Worm (Caenorhabditis elegans) whole organism, L4 larva: ENCODE measurements around the gene F53C11.1.

Experiments
- D1046.2 ChIP-seq: fragments of 200-800 bp; sonication (Bioruptor generic); IDR thresholded peaks from 2 replicates; pipeline ENCODE4 v1.3.6; 2022; ENCODE audit warnings: missing genetic modification characterization, missing compliant biosample characterization
- F44E2.7 ChIP-seq: fragments of 200-800 bp; sonication (Bioruptor generic); IDR thresholded peaks from 2 replicates; pipeline ENCODE4 v2.1.2; 2022; ENCODE audit warnings: missing genetic modification characterization, missing compliant biosample characterization
- T26A8.4 ChIP-seq: fragments of 200-800 bp; sonication (Bioruptor generic); IDR thresholded peaks from 2 replicates; pipeline ENCODE4 v1.3.6; 2022; ENCODE audit warnings: missing genetic modification characterization, missing compliant biosample characterization
- Y48G9A.11 ChIP-seq: fragments of 200-800 bp; sonication (Bioruptor generic); IDR thresholded peaks from 2 replicates; pipeline ENCODE4 v1.3.6; 2022; ENCODE audit warnings: missing genetic modification reagents, missing genetic modification characterization, missing compliant biosample characterization
- aly-2 ChIP-seq: sonication (generic microtip); optimal IDR thresholded peaks from 2 replicates; lab custom pipeline; 2018; ENCODE audit warnings: missing biosample characterization, missing genetic modification characterization
- ama-1 ChIP-seq: fragments of 150-350 bp; optimal IDR thresholded peaks from 2 replicates; lab custom pipeline; 2014; ENCODE audit warnings: inconsistent platforms, mixed read lengths
- ceh-28 ChIP-seq: fragments of 150-350 bp; optimal IDR thresholded peaks from 2 replicates; lab custom pipeline; 2014; ENCODE audit warnings: missing biosample characterization, missing genetic modification reagents, missing genetic modification characterization
- ceh-32 ChIP-seq: sonication (generic microtip); optimal IDR thresholded peaks from 2 replicates; lab custom pipeline; 2016; ENCODE audit warnings: mild to moderate bottlenecking, missing genetic modification characterization, missing compliant biosample characterization; ENCODE audit not compliant: poor library complexity
- ceh-82 ChIP-seq: sonication (generic microtip); optimal IDR thresholded peaks from 2 replicates; lab custom pipeline; 2017; ENCODE audit warnings: missing biosample characterization, missing genetic modification characterization
- cey-2 ChIP-seq: sonication (generic microtip); optimal IDR thresholded peaks from 3 replicates; lab custom pipeline; 2017; ENCODE audit warnings: missing genetic modification characterization, mild to moderate bottlenecking, missing compliant biosample characterization, antibody characterized with exemption, borderline replicate concordance; ENCODE audit not compliant: insufficient read depth
- ctbp-1 ChIP-seq: fragments of 200-800 bp; sonication (Bioruptor generic); IDR thresholded peaks from 2 replicates; pipeline ENCODE4 v1.3.6; 2022; ENCODE audit warnings: missing genetic modification reagents, missing genetic modification characterization, missing compliant biosample characterization
- daf-16 ChIP-seq, 3 experiments: sonication (generic microtip); optimal IDR thresholded peaks; 2 replicates each; lab custom pipeline; 2016 to 2017; ENCODE audit warnings: missing genetic modification characterization in 3 of 3, missing genetic modification reagents in 3 of 3, mild to moderate bottlenecking in 2 of 3, missing compliant biosample characterization in 2 of 3, missing biosample characterization in 1 of 3, moderate library complexity in 1 of 3
- dmd-6 ChIP-seq: fragments of 200-800 bp; sonication (Bioruptor generic); IDR thresholded peaks from 2 replicates; pipeline ENCODE4 v1.3.6; 2022; ENCODE audit warnings: missing genetic modification reagents, missing genetic modification characterization, missing compliant biosample characterization
- dmd-9 ChIP-seq: fragments of 200-800 bp; sonication (Bioruptor generic); IDR thresholded peaks from 2 replicates; pipeline ENCODE4 v1.3.6; 2022; ENCODE audit warnings: missing genetic modification reagents, missing genetic modification characterization, missing compliant biosample characterization
- dve-1 ChIP-seq: sonication (generic microtip); optimal IDR thresholded peaks from 2 replicates; lab custom pipeline; 2017; ENCODE audit warnings: antibody characterized with exemption, mild to moderate bottlenecking, missing genetic modification characterization, missing compliant biosample characterization; ENCODE audit not compliant: insufficient read depth
- egl-43 ChIP-seq: fragments of 200-800 bp; sonication (Bioruptor generic); IDR thresholded peaks from 2 replicates; pipeline ENCODE4 v1.3.6; 2022; ENCODE audit warnings: missing genetic modification reagents, missing genetic modification characterization, missing compliant biosample characterization
- fos-1 ChIP-seq: fragments of 150-350 bp; optimal IDR thresholded peaks from 2 replicates; lab custom pipeline; 2014; ENCODE audit warnings: missing biosample characterization, missing genetic modification characterization
- hif-1 ChIP-seq, 2 experiments: sonication (generic microtip); optimal IDR thresholded peaks; 2 replicates each; lab custom pipeline; 2016 to 2017; ENCODE audit warnings: missing compliant biosample characterization in 2 of 2, missing genetic modification characterization in 2 of 2, missing genetic modification reagents in 2 of 2, missing genotype in 2 of 2, mild to moderate bottlenecking in 1 of 2
- hlh-11 ChIP-seq: fragments of 200-800 bp; sonication (Bioruptor generic); optimal IDR thresholded peaks from 2 replicates; lab custom pipeline; 2018; ENCODE audit warnings: mild to moderate bottlenecking, missing genetic modification characterization, missing compliant biosample characterization
- hlh-30 ChIP-seq: sonication (generic microtip); optimal IDR thresholded peaks from 2 replicates; lab custom pipeline; 2017; ENCODE audit warnings: antibody characterized with exemption, mild to moderate bottlenecking, missing genetic modification characterization, missing compliant biosample characterization; ENCODE audit not compliant: insufficient read depth
- hmg-1.1 ChIP-seq: fragments of 200-800 bp; sonication (Bioruptor generic); IDR thresholded peaks from 2 replicates; pipeline ENCODE4 v1.3.6; 2022; ENCODE audit warnings: missing genetic modification reagents, missing genetic modification characterization, missing compliant biosample characterization
- jun-1 ChIP-seq: fragments of 150-350 bp; optimal IDR thresholded peaks from 2 replicates; lab custom pipeline; 2014; ENCODE audit warnings: missing biosample characterization, missing genetic modification reagents, missing genetic modification characterization
- lim-7 ChIP-seq: fragments of 200-800 bp; sonication (Bioruptor generic); IDR thresholded peaks from 2 replicates; pipeline ENCODE4 v1.3.6; 2022; ENCODE audit warnings: missing genetic modification characterization, missing compliant biosample characterization
- lin-1 ChIP-seq: fragments of 200-800 bp; sonication (Bioruptor generic); IDR thresholded peaks from 2 replicates; pipeline ENCODE4 v1.3.6; 2022; ENCODE audit warnings: missing genetic modification reagents, missing genetic modification characterization, missing compliant biosample characterization
- lin-13 ChIP-seq: fragments of 150-350 bp; optimal IDR thresholded peaks from 2 replicates; lab custom pipeline; 2014; ENCODE audit warnings: missing biosample characterization, missing genetic modification reagents, missing genetic modification characterization
- lin-39 ChIP-seq: fragments of 150-350 bp; optimal IDR thresholded peaks from 2 replicates; lab custom pipeline; 2014; ENCODE audit warnings: missing biosample characterization, missing genetic modification reagents, missing genetic modification characterization
- lsy-2 ChIP-seq, 2 experiments: fragments of 150-350 bp in 1 of 2; sonication (generic microtip) in 1 of 2; optimal IDR thresholded peaks; 2 replicates each; lab custom pipeline; 2014 to 2017; ENCODE audit warnings: missing biosample characterization in 2 of 2, missing genetic modification characterization in 2 of 2
- madf-9 ChIP-seq: fragments of 200-800 bp; sonication (Bioruptor generic); conservative IDR thresholded peaks from 2 replicates; pipeline ENCODE4 v1.3.6; 2022; ENCODE audit warnings: missing genetic modification reagents, missing genetic modification characterization, missing compliant biosample characterization
- mdl-1 ChIP-seq, 2 experiments: fragments of 150-350 bp in 1 of 2; sonication (generic microtip) in 1 of 2; optimal IDR thresholded peaks; 2 replicates each; lab custom pipeline; 2014 to 2017; ENCODE audit warnings: missing biosample characterization in 2 of 2, missing genetic modification characterization in 2 of 2
- mep-1 ChIP-seq: fragments of 150-350 bp; sonication (generic microtip); optimal IDR thresholded peaks from 3 replicates; lab custom pipeline; 2014; ENCODE audit warnings: missing biosample characterization, missing genetic modification characterization
- mxl-2 ChIP-seq: fragments of 200-800 bp; sonication (Bioruptor generic); conservative IDR thresholded peaks from 2 replicates; pipeline ENCODE4 v1.3.6; 2022; ENCODE audit warnings: missing genetic modification reagents, missing genetic modification characterization, missing compliant biosample characterization
- mxl-3 ChIP-seq: fragments of 200-800 bp; sonication (Bioruptor generic); optimal IDR thresholded peaks from 2 replicates; lab custom pipeline; 2018; ENCODE audit warnings: mild to moderate bottlenecking, missing genetic modification characterization, missing compliant biosample characterization
- nhr-11 ChIP-seq: fragments of 150-350 bp; optimal IDR thresholded peaks from 2 replicates; lab custom pipeline; 2014; ENCODE audit warnings: missing biosample characterization, missing genetic modification characterization
- nhr-111 ChIP-seq: fragments of 200-800 bp; sonication (Bioruptor generic); optimal IDR thresholded peaks from 2 replicates; lab custom pipeline; 2018; ENCODE audit warnings: mild to moderate bottlenecking, missing genetic modification characterization, missing compliant biosample characterization
- nhr-237 ChIP-seq: sonication (generic microtip); optimal IDR thresholded peaks from 2 replicates; lab custom pipeline; 2017; ENCODE audit warnings: missing biosample characterization, missing genetic modification characterization
- nhr-6 ChIP-seq: fragments of 150-350 bp; optimal IDR thresholded peaks from 2 replicates; lab custom pipeline; 2014; ENCODE audit warnings: missing biosample characterization, missing genetic modification characterization
- set-16 ChIP-seq: fragments of 200-800 bp; sonication (Bioruptor generic); IDR thresholded peaks from 2 replicates; pipeline ENCODE4 v1.3.6; 2022; ENCODE audit warnings: missing genetic modification reagents, missing genetic modification characterization, missing compliant biosample characterization
- snpc-1.2 ChIP-seq: fragments of 200-800 bp; sonication (Bioruptor generic); IDR thresholded peaks from 2 replicates; pipeline ENCODE4 v1.3.6; 2022; ENCODE audit warnings: missing genetic modification reagents, missing genetic modification characterization, missing compliant biosample characterization
- tag-97 ChIP-seq: fragments of 200-800 bp; sonication (Bioruptor generic); IDR thresholded peaks from 2 replicates; pipeline ENCODE4 v1.3.6; 2022; ENCODE audit warnings: missing genetic modification characterization, missing compliant biosample characterization
- tra-1 ChIP-seq: fragments of 200-800 bp; sonication (Bioruptor generic); IDR thresholded peaks from 2 replicates; pipeline ENCODE4 v1.3.6; 2022; ENCODE audit warnings: missing genetic modification reagents, missing genetic modification characterization, missing compliant biosample characterization
- unc-62 ChIP-seq, 3 experiments: fragments of 150-350 bp in 1 of 3; sonication (generic microtip); optimal IDR thresholded peaks in 2 of 3; peaks in 1 of 3; 1 replicate in 1 of 3; 2 replicates in 2 of 3; lab custom pipeline; 2014 to 2017; ENCODE audit warnings: missing biosample characterization in 3 of 3, missing genetic modification characterization in 3 of 3, missing genetic modification reagents in 3 of 3, missing genotype in 1 of 3
- vab-7 ChIP-seq: fragments of 200-800 bp; sonication (Bioruptor generic); IDR thresholded peaks from 2 replicates; pipeline ENCODE4 v1.3.6; 2022; ENCODE audit warnings: missing genetic modification reagents, missing genetic modification characterization, missing compliant biosample characterization
- zfp-2 ChIP-seq: sonication (generic microtip); optimal IDR thresholded peaks from 2 replicates; lab custom pipeline; 2016; ENCODE audit warnings: mild to moderate bottlenecking, missing genetic modification characterization, missing compliant biosample characterization
- zip-11 ChIP-seq: fragments of 200-800 bp; sonication (Bioruptor generic); IDR thresholded peaks from 2 replicates; pipeline ENCODE4 v1.3.6; 2022; ENCODE audit warnings: missing genetic modification characterization, missing compliant biosample characterization

F53C11.1 gene

DNA sequence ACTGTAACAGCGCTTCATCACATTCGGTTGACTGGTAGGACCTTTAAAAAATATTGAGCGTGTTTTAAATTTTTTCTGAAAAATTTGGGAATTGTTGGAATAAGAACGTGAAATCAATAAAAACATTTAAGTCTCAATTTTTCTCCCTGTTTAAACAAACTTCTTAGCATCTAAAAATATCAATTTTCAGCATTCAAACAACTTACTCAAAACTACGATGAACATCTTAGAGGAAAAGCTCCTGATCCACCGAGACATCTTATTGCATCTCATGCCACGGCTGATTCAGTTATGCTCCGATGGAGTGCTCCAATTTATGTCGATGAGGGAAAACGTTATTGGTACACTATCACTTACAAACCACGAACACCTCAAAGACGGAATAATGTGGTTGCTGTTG is 23.6 kb downstream of the F53C11.1 start:
- no peak for TF ChIP-seq ctbp-1 (GFP tag; lab: Robert Waterston, UW)
- TF ChIP-seq unc-62 (GFP tag; optimal IDR thresholded peaks at IDR 0.05 in 1 of 2; lab: Kevin White, UChicago): peak in 1 of 2 experiments; percentile 92
- TF ChIP-seq unc-62 (tag; optimal IDR thresholded peaks at IDR 0.05; lab: Kevin White, UChicago): no peak
- TF ChIP-seq ceh-82 (tag; lab: Kevin White, UChicago): no peak
- no peak for TF ChIP-seq ama-1 (lab: Kevin White, UChicago)

DNA sequence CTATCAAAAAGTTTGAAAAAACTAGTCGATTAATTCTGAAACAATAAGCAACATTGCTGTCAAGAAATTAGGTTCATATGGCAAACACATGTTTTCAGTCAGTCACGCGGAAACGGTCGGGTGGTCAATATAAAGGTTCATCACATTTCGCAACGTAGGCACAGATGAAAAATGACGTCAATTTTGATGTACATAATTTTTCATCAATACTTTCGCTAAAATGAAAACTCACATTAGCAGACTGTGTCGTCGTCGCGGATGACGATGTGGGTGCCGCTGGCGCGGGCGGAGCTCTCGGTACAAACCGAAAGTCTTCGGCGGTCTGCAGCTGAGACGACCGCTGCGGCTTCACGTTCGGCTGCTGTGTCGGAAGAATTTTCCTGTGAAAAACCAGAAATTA is 28.3 kb downstream of the F53C11.1 start, which contains the start of gene swan-2:
Gene swan-2, minus strand, starts transcription at position 380 of the 400 bp plus-strand sequence.
- no peak for TF ChIP-seq nhr-11 (tag; lab: Kevin White, UChicago)
- TF ChIP-seq lin-1 (GFP tag; lab: Robert Waterston, UW): no peak
- TF ChIP-seq tra-1 (GFP tag; lab: Robert Waterston, UW): no peak
- no peak for TF ChIP-seq hmg-1.1 (GFP tag; lab: Robert Waterston, UW)
- no peak for TF ChIP-seq mxl-3
- TF ChIP-seq hif-1 (tag; optimal IDR thresholded peaks at IDR 0.05; lab: Kevin White, UChicago): no peak
- no peak for TF ChIP-seq tag-97 (GFP tag; lab: Robert Waterston, UW)
- no peak for TF ChIP-seq T26A8.4 (GFP tag; lab: Robert Waterston, UW)
- TF ChIP-seq zip-11: no peak
- TF ChIP-seq F44E2.7 (GFP tag; lab: Robert Waterston, UW): no peak
- no peak for TF ChIP-seq Y48G9A.11
- TF ChIP-seq madf-9 (GFP tag; lab: Robert Waterston, UW): no peak
- no peak for TF ChIP-seq dve-1
- no peak for TF ChIP-seq mep-1 (tag; lab: Kevin White, UChicago)
- TF ChIP-seq nhr-237: no peak
- TF ChIP-seq unc-62 (GFP tag; optimal IDR thresholded peaks at IDR 0.05 in 1 of 2; lab: Kevin White, UChicago): peak in 1 of 2 experiments; percentile 82
- TF ChIP-seq unc-62 (tag; optimal IDR thresholded peaks at IDR 0.05; lab: Kevin White, UChicago): no peak
- no peak for TF ChIP-seq ceh-82 (tag; lab: Kevin White, UChicago)
- no peak for TF ChIP-seq D1046.2
- no peak for TF ChIP-seq jun-1 (tag; lab: Kevin White, UChicago)
- no peak for TF ChIP-seq snpc-1.2 (GFP tag; lab: Robert Waterston, UW)
- peak; percentile 36 for TF ChIP-seq hlh-30 (tag; lab: Kevin White, UChicago)
- TF ChIP-seq set-16 (GFP tag; lab: Robert Waterston, UW): peak; percentile 77
- TF ChIP-seq ceh-28 (tag; lab: Kevin White, UChicago): no peak
- no peak for TF ChIP-seq mdl-1 (tag; optimal IDR thresholded peaks at IDR 0.05; lab: Kevin White, UChicago)
- TF ChIP-seq, all 104 proteins: peak for 3

DNA sequence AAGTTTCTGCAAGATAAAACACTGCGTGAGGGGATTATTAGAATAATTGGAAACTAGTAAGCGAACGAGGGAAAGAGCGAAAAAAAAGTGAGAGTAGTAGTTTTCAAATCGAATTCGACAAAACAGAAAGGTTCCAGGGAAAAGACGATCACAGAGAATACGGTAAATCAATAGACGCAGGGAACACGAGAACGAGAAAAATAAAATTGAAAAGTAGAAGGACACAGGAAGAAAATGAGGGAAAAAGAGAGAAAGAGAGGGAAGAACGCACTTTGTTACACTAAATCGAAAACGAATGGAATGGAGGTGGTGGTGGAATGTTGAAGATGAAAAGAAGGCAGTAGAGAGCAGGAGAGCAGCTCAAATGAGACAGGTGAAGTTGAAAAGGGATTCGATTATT is 31.6 kb downstream of the F53C11.1 start, which contains the start of gene swan-1:
Gene swan-1, minus strand, starts transcription at position 6 of the 400 bp plus-strand sequence.
- no peak for TF ChIP-seq ceh-82 (tag; lab: Kevin White, UChicago)
- TF ChIP-seq aly-2 (tag; lab: Kevin White, UChicago): no peak
- TF ChIP-seq nhr-6: no peak
- TF ChIP-seq daf-16 (GFP tag; optimal IDR thresholded peaks at IDR 0.05; lab: Kevin White, UChicago): peak in 1 of 2 experiments; percentile 3
- TF ChIP-seq daf-16 (tag; optimal IDR thresholded peaks at IDR 0.05; lab: Kevin White, UChicago): no peak
- no peak for TF ChIP-seq nhr-111
- peak in 1 of 2 experiments; percentile 9 for TF ChIP-seq lsy-2 (tag; optimal IDR thresholded peaks at IDR 0.05; lab: Kevin White, UChicago)
- TF ChIP-seq hlh-11 (tag; lab: Kevin White, UChicago): peak; percentile 1
- no peak for TF ChIP-seq lin-39 (tag; lab: Kevin White, UChicago)

DNA sequence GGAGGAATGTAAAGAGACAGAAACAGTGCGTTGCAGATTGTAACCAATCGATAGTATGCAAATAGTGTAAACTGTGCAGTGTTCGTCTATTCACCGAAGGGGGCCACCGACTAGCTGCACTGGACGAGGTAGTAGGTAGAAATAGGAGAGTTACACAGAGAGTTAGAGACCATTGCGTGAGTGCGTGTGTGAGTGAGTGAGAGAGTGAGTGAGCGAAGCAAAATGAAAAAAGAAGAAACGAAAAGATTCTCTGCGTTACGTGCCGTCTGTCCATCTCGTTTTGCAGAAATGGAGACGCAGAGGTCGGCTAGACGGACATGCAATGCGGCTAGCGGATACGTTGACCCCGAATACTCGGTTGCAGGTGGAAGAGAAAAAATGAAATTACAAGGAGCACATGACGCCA is 32.9 kb downstream of the F53C11.1 start:
- TF ChIP-seq zfp-2 (no peak), lin-1 (GFP tag; lab: Robert Waterston, UW) (0 out of 2 replicates have a peak, but pooled peaks have one; percentile 31), dmd-6 (GFP tag; lab: Robert Waterston, UW) (peak; percentile 60), D1046.2 (no peak), fos-1 (tag; lab: Kevin White, UChicago) (no peak), mxl-2 (no peak), cey-2 (tag; lab: Kevin White, UChicago) (no peak), egl-43 (GFP tag; lab: Robert Waterston, UW) (peak; percentile 55; the same call in 1 of the 2 replicates), jun-1 (tag; lab: Kevin White, UChicago) (no peak), vab-7 (GFP tag; lab: Robert Waterston, UW) (0 out of 2 replicates have a peak, but pooled peaks have one; percentile 6), dmd-9 (GFP tag; lab: Robert Waterston, UW) (no peak), nhr-6 (peak; percentile 92), lin-13 (GFP tag; lab: Kevin White, UChicago) (no peak), nhr-111 (no peak), lim-7 (GFP tag; lab: Robert Waterston, UW) (no peak; the same call in 1 of the 2 replicates), ceh-32 (tag; lab: Kevin White, UChicago) (no peak)
